Fruit fly (Drosophila melanogaster) whole organism: ENCODE measurements around the gene CG9029.

ENCODE experiments used
- CG8478 ChIP-seq: fragments of >200 bp; optimal IDR thresholded peaks from 2 replicates; lab custom pipeline; 2018; ENCODE audit warnings: inconsistent platforms
- Dll ChIP-seq: fragments of >200 bp; optimal IDR thresholded peaks from 2 replicates; lab custom pipeline; 2017
- EcR ChIP-seq, 2 experiments: fragments of >200 bp; optimal IDR thresholded peaks; 2 replicates each; lab custom pipeline; 2017; ENCODE audit warnings: missing biosample characterization in 2 of 2, missing genetic modification characterization in 2 of 2, missing genetic modification reagents in 2 of 2
- pan ChIP-seq: fragments of >200 bp; optimal IDR thresholded peaks from 2 replicates; lab custom pipeline; 2017
- psq ChIP-seq: fragments of >200 bp; optimal IDR thresholded peaks from 2 replicates; lab custom pipeline; 2017
- usp ChIP-seq: fragments of >200 bp; optimal IDR thresholded peaks from 2 replicates; lab custom pipeline; 2017; ENCODE audit warnings: missing biosample characterization, missing genetic modification characterization, mixed read lengths

The CG9029 gene

DNA sequence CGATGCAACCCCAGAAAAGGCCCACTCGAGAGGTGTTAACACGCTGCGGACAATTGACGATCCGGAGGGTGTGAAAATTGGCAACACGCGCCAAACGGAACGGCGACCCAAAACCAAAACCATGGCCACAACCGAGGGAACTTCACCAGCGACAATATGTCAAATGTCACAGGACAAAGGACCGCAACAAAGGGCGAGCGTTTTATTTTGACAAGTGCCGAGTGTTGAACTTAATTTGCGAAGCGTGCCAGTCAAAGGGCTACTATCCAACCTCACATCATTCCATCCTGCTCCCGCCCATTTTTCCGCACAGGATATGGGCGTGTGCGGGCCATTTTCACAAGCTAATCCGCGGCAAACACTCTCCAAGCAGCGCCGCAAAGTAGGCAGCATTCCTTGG is 41.6 kb downstream of the CG9029 start:
- TF ChIP-seq EcR (GFP tag; optimal IDR thresholded peaks at IDR 0.05; lab: Kevin White, UChicago) (no peak), pan (lab: Kevin White, UChicago) (no peak), psq (lab: Kevin White, UChicago) (no peak), CG8478 (lab: Kevin White, UChicago) (no peak), usp (no peak), Dll (lab: Kevin White, UChicago) (no peak)
